Worm (Caenorhabditis elegans) whole organism, late embryonic: ENCODE results near the gene F44E2.6.
A peak's percentile ranks its signal among the peaks of the same experiment; 100 is the strongest.

Experiments
- C08G9.2 ChIP-seq: sonication (generic microtip); optimal IDR thresholded peaks from 2 replicates; lab custom pipeline; 2016; ENCODE audit warnings: mild to moderate bottlenecking, missing genetic modification characterization, moderate library complexity, missing compliant biosample characterization
- C38D4.7 ChIP-seq: fragments of 200-800 bp; sonication (Bioruptor generic); optimal IDR thresholded peaks from 2 replicates; lab custom pipeline; 2018; ENCODE audit warnings: mild to moderate bottlenecking, missing genetic modification characterization, moderate library complexity, missing compliant biosample characterization
- F13H6.1 ChIP-seq: sonication (generic microtip); optimal IDR thresholded peaks from 2 replicates; lab custom pipeline; 2016; ENCODE audit warnings: missing genetic modification characterization, missing compliant biosample characterization
- T23F11.4 ChIP-seq: fragments of 200-800 bp; sonication (Bioruptor generic); optimal IDR thresholded peaks from 2 replicates; lab custom pipeline; 2018; ENCODE audit warnings: mild to moderate bottlenecking, missing genetic modification characterization, missing compliant biosample characterization
- Y22D7AL.16 ChIP-seq: sonication (generic microtip); optimal IDR thresholded peaks from 2 replicates; lab custom pipeline; 2016; ENCODE audit warnings: missing genetic modification characterization, missing compliant biosample characterization
- ahr-1 ChIP-seq: sonication (generic microtip); optimal IDR thresholded peaks from 2 replicates; lab custom pipeline; 2016; ENCODE audit warnings: missing genetic modification characterization, missing compliant biosample characterization
- ama-1 ChIP-seq: fragments of 150-350 bp; optimal IDR thresholded peaks from 2 replicates; lab custom pipeline; 2014
- ceh-18 ChIP-seq: sonication (generic microtip); optimal IDR thresholded peaks from 2 replicates; lab custom pipeline; 2016; ENCODE audit warnings: missing genetic modification characterization, missing compliant biosample characterization
- ceh-24 ChIP-seq: sonication (generic microtip); optimal IDR thresholded peaks from 2 replicates; lab custom pipeline; 2016; ENCODE audit warnings: mild to moderate bottlenecking, missing genetic modification characterization, missing compliant biosample characterization
- ceh-34 ChIP-seq: sonication (generic microtip); optimal IDR thresholded peaks from 2 replicates; lab custom pipeline; 2016; ENCODE audit warnings: mild to moderate bottlenecking, missing genetic modification characterization, missing compliant biosample characterization
- ceh-48 ChIP-seq: sonication (generic microtip); optimal IDR thresholded peaks from 2 replicates; lab custom pipeline; 2016; ENCODE audit warnings: missing genetic modification characterization, inconsistent platforms, missing compliant biosample characterization
- ceh-6 ChIP-seq: fragments of 200-800 bp; sonication (Bioruptor generic); optimal IDR thresholded peaks from 2 replicates; lab custom pipeline; 2018; ENCODE audit warnings: mild to moderate bottlenecking, missing genetic modification characterization, missing compliant biosample characterization
- ceh-9 ChIP-seq: sonication (generic microtip); optimal IDR thresholded peaks from 2 replicates; lab custom pipeline; 2016; ENCODE audit warnings: mild to moderate bottlenecking, missing genetic modification characterization, inconsistent platforms, missing compliant biosample characterization
- dve-1 ChIP-seq: sonication (generic microtip); optimal IDR thresholded peaks from 2 replicates; lab custom pipeline; 2017; ENCODE audit warnings: antibody characterized with exemption, mild to moderate bottlenecking, missing genetic modification characterization, missing compliant biosample characterization
- elt-2 ChIP-seq: sonication (generic microtip); optimal IDR thresholded peaks from 2 replicates; lab custom pipeline; 2016; ENCODE audit warnings: missing genetic modification reagents, missing genetic modification characterization, missing compliant biosample characterization
- elt-4 ChIP-seq: sonication (generic microtip); optimal IDR thresholded peaks from 2 replicates; lab custom pipeline; 2016; ENCODE audit warnings: missing genetic modification characterization, missing compliant biosample characterization
- ets-4 ChIP-seq: sonication (generic microtip); optimal IDR thresholded peaks from 2 replicates; lab custom pipeline; 2016; ENCODE audit warnings: missing genetic modification characterization, missing compliant biosample characterization
- eyg-1 ChIP-seq: sonication (generic microtip); optimal IDR thresholded peaks from 2 replicates; lab custom pipeline; 2016; ENCODE audit warnings: missing genotype, missing genetic modification characterization, missing compliant biosample characterization
- fax-1 ChIP-seq: sonication (generic microtip); optimal IDR thresholded peaks from 2 replicates; lab custom pipeline; 2016; ENCODE audit warnings: missing genotype, missing genetic modification characterization, missing compliant biosample characterization
- fkh-6 ChIP-seq: sonication (generic microtip); optimal IDR thresholded peaks from 2 replicates; lab custom pipeline; 2016; ENCODE audit warnings: missing genetic modification characterization, missing compliant biosample characterization
- gmeb-2 ChIP-seq: sonication (generic microtip); optimal IDR thresholded peaks from 2 replicates; lab custom pipeline; 2016; ENCODE audit warnings: missing genetic modification characterization, inconsistent platforms, missing compliant biosample characterization
- hlh-13 ChIP-seq: fragments of 200-800 bp; sonication (Bioruptor generic); optimal IDR thresholded peaks from 2 replicates; lab custom pipeline; 2018; ENCODE audit warnings: mild to moderate bottlenecking, missing genetic modification characterization, missing compliant biosample characterization
- hlh-15 ChIP-seq: sonication (generic microtip); optimal IDR thresholded peaks from 2 replicates; lab custom pipeline; 2016; ENCODE audit warnings: missing genetic modification characterization, missing compliant biosample characterization
- nfya-1 ChIP-seq: sonication (generic microtip); optimal IDR thresholded peaks from 2 replicates; lab custom pipeline; 2017; ENCODE audit warnings: missing genetic modification characterization, mild to moderate bottlenecking, missing compliant biosample characterization, antibody characterized with exemption, moderate library complexity
- nhr-232 ChIP-seq: sonication (generic microtip); optimal IDR thresholded peaks from 2 replicates; lab custom pipeline; 2016; ENCODE audit warnings: missing genetic modification characterization, missing compliant biosample characterization
- odd-2 ChIP-seq: sonication (generic microtip); optimal IDR thresholded peaks from 2 replicates; lab custom pipeline; 2017; ENCODE audit warnings: antibody characterized with exemption, mild to moderate bottlenecking, missing genetic modification characterization, missing compliant biosample characterization
- pat-9 ChIP-seq: fragments of 200-800 bp; sonication (Bioruptor generic); optimal IDR thresholded peaks from 2 replicates; lab custom pipeline; 2018; ENCODE audit warnings: mild to moderate bottlenecking, missing genetic modification characterization, moderate library complexity, missing compliant biosample characterization
- pax-1 ChIP-seq: fragments of 150-350 bp; optimal IDR thresholded peaks from 2 replicates; lab custom pipeline; 2014; ENCODE audit warnings: missing biosample characterization, missing genetic modification characterization
- pha-2 ChIP-seq: sonication (generic microtip); optimal IDR thresholded peaks from 2 replicates; lab custom pipeline; 2017; ENCODE audit warnings: mild to moderate bottlenecking, missing genetic modification characterization, missing compliant biosample characterization
- pros-1 ChIP-seq: fragments of 150-350 bp; optimal IDR thresholded peaks from 2 replicates; lab custom pipeline; 2014; ENCODE audit warnings: missing biosample characterization, missing genetic modification reagents, missing genetic modification characterization
- ref-2 ChIP-seq: sonication (generic microtip); optimal IDR thresholded peaks from 2 replicates; lab custom pipeline; 2016; ENCODE audit warnings: missing genetic modification characterization, missing compliant biosample characterization
- rnt-1 ChIP-seq: sonication (generic microtip); optimal IDR thresholded peaks from 2 replicates; lab custom pipeline; 2016; ENCODE audit warnings: missing genetic modification characterization, missing compliant biosample characterization
- sdc-2 ChIP-seq: sonication (generic microtip); optimal IDR thresholded peaks from 2 replicates; lab custom pipeline; 2016; ENCODE audit warnings: missing genotype, missing genetic modification characterization, missing compliant biosample characterization
- syd-9 ChIP-seq: sonication (generic microtip); optimal IDR thresholded peaks from 2 replicates; lab custom pipeline; 2016; ENCODE audit warnings: mild to moderate bottlenecking, missing genetic modification characterization, moderate library complexity, missing compliant biosample characterization
- tbx-2 ChIP-seq: sonication (generic microtip); optimal IDR thresholded peaks from 2 replicates; lab custom pipeline; 2016; ENCODE audit warnings: missing genetic modification characterization, missing compliant biosample characterization
- unc-42 ChIP-seq: sonication (generic microtip); optimal IDR thresholded peaks from 2 replicates; lab custom pipeline; 2016; ENCODE audit warnings: missing genotype, missing genetic modification characterization, missing compliant biosample characterization
- unc-55 ChIP-seq: sonication (generic microtip); optimal IDR thresholded peaks from 2 replicates; lab custom pipeline; 2017; ENCODE audit warnings: missing biosample characterization, missing genetic modification reagents, missing genetic modification characterization
- unc-86 ChIP-seq: sonication (generic microtip); optimal IDR thresholded peaks from 2 replicates; lab custom pipeline; 2016; ENCODE audit warnings: missing genetic modification characterization, missing compliant biosample characterization
- zip-5 ChIP-seq: sonication (generic microtip); optimal IDR thresholded peaks from 2 replicates; lab custom pipeline; 2016; ENCODE audit warnings: missing genetic modification characterization, missing compliant biosample characterization

The F44E2.6 gene

DNA sequence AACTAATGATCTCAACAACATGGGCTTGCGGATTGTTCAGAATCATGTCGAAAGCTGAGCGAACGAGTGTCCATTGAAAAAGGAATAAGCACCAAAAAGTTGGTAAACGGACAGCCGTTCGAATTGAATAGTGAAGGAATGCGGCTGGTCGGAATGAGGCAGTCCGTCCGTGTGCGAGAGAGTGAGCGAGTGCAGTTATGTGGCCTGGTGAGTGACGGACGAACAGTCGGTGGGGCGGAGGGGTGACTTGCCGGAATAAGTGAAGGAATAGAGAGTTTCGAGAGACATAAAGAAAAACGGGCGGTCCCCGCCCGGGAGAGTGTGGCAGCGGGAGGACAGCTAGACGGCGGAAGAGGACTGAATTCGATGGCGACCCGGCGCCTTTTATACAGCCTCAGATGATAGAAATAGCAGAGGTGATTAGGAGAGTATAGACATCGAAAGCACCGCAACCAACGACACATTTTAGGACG, 20.3 kb upstream of the F44E2.6 start (continued):
- TF ChIP-seq pros-1 (tag; lab: Kevin White, UChicago) (no peak), nhr-232 (tag; lab: Kevin White, UChicago) (no peak), nfya-1 (tag; lab: Kevin White, UChicago) (peak; percentile 15), ets-4 (tag; lab: Kevin White, UChicago) (peak; percentile 66), pat-9 (tag; lab: Kevin White, UChicago) (peak; percentile 46), zip-5 (tag; lab: Kevin White, UChicago) (no peak), rnt-1 (peak; percentile 78), ahr-1 (tag; lab: Kevin White, UChicago) (no peak), sdc-2 (tag; lab: Kevin White, UChicago) (peak; percentile 66), syd-9 (tag; lab: Kevin White, UChicago) (peak; percentile 51), elt-4 (tag; lab: Kevin White, UChicago) (no peak), ceh-24 (tag; lab: Kevin White, UChicago) (no peak), tbx-2 (tag; lab: Kevin White, UChicago) (peak; percentile 73), ceh-34 (peak; percentile 72), ceh-18 (peak; percentile 88), hlh-13 (no peak), pax-1 (no peak), Y22D7AL.16 (tag; lab: Kevin White, UChicago) (no peak), T23F11.4 (GFP tag; lab: Kevin White, UChicago) (peak; percentile 57)

DNA sequence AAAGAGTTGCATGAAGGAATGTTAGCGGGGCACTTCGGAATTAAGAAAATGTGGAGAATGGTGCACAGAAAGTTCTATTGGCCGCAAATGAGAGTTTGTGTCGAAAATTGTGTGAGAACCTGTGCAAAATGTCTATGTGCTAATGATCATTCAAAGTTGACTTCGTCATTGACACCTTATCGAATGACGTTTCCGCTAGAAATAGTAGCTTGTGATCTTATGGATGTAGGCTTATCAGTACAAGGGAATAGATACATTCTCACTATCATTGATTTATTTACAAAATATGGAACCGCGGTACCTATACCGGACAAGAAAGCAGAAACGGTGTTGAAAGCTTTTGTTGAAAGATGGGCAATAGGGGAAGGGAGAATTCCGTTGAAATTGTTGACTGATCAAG, 13.5 kb upstream of the F44E2.6 start:
- no peak for TF ChIP-seq ref-2 (tag; lab: Kevin White, UChicago)
- no peak for TF ChIP-seq fkh-6 (tag; lab: Kevin White, UChicago)
- TF ChIP-seq ceh-24 (tag; lab: Kevin White, UChicago), result no peak
- no peak for TF ChIP-seq ama-1
- TF ChIP-seq elt-4 (tag; lab: Kevin White, UChicago), result no peak
- no peak for TF ChIP-seq ceh-6
- no peak for TF ChIP-seq fax-1 (tag; lab: Kevin White, UChicago)
- TF ChIP-seq unc-42 (tag; lab: Kevin White, UChicago), result no peak
- TF ChIP-seq C08G9.2 (tag; lab: Kevin White, UChicago), result no peak
- TF ChIP-seq eyg-1 (tag; lab: Kevin White, UChicago), result no peak
- no peak for TF ChIP-seq pax-1
- TF ChIP-seq, all 69 proteins: peak for 0

DNA sequence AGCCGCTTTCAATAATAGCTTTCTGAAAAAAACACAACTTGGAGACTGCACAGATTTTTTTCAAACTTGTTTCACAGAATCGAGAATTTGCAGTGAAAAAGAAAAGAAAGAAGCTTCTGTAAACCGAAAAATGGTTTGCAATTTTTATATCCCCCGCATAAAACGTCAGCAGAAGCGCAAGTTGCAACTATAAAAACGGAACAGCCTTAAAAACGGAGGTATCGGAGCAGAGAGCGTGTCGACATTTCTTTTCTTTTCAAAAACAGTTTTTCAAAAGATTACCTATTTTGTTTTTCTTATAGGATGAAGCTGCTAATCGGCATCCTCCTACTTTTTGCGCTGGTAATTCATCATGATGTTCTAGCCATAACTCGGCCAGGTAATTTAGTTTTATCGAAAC, 6.9 kb upstream of the F44E2.6 start, which contains the start of gene plg-1:
Gene plg-1, plus strand, starts transcription at position 301 of the 400 bp plus-strand sequence.
- TF ChIP-seq elt-2 (tag; lab: Kevin White, UChicago) (no peak), unc-55 (GFP tag; lab: Kevin White, UChicago) (no peak), ceh-18 (no peak), gmeb-2 (tag; lab: Kevin White, UChicago) (no peak), hlh-15 (tag; lab: Kevin White, UChicago) (no peak), F13H6.1 (tag; lab: Kevin White, UChicago) (no peak), zip-5 (tag; lab: Kevin White, UChicago) (no peak), pha-2 (tag; lab: Kevin White, UChicago) (no peak), ets-4 (tag; lab: Kevin White, UChicago) (no peak), unc-86 (tag; lab: Kevin White, UChicago) (no peak), elt-4 (tag; lab: Kevin White, UChicago) (no peak), unc-42 (tag; lab: Kevin White, UChicago) (no peak), ceh-48 (tag; lab: Kevin White, UChicago) (no peak), C38D4.7 (no peak), ceh-9 (tag; lab: Kevin White, UChicago) (no peak), tbx-2 (tag; lab: Kevin White, UChicago) (no peak), dve-1 (tag; lab: Kevin White, UChicago) (no peak), odd-2 (no peak)
